Fruit fly (Drosophila melanogaster) whole organism, embryonic: ENCODE results near the gene Cpr62Ba.
A peak's percentile ranks its signal among the peaks of the same experiment; 100 is the strongest.

Source experiments
- Abd-B ChIP-seq: fragments of 200-800 bp; sonication (Bioruptor generic); optimal IDR thresholded peaks from 2 replicates; lab custom pipeline; 2018; ENCODE audit warnings: missing biosample characterization, mild to moderate bottlenecking, missing genetic modification characterization, moderate library complexity
- C15 ChIP-seq: fragments of 200-800 bp; sonication (Bioruptor generic); IDR thresholded peaks from 3 replicates; pipeline ENCODE4 v1.3.6; 2022; ENCODE audit warnings: missing biosample characterization, missing genetic modification characterization
- CG10543 ChIP-seq: fragments of 200-800 bp; sonication (Bioruptor generic); optimal IDR thresholded peaks from 3 replicates; lab custom pipeline; 2017; ENCODE audit warnings: missing biosample characterization, mild to moderate bottlenecking, missing genetic modification characterization, moderate library complexity
- CG11456 ChIP-seq: fragments of 200-800 bp; sonication (Bioruptor generic); IDR thresholded peaks from 3 replicates; pipeline ENCODE4 v1.3.6; 2022; ENCODE audit warnings: missing biosample characterization, missing genetic modification characterization
- CG11695 ChIP-seq: fragments of 200-800 bp; sonication (Bioruptor generic); IDR thresholded peaks from 3 replicates; pipeline ENCODE4 v1.3.6; 2022; ENCODE audit warnings: missing biosample characterization, missing genetic modification characterization
- CG13424 ChIP-seq: fragments of 200-800 bp; sonication (Bioruptor generic); optimal IDR thresholded peaks from 2 replicates; lab custom pipeline; 2019; ENCODE audit warnings: missing biosample characterization, mild to moderate bottlenecking, missing genetic modification characterization, moderate library complexity
- CG14710 ChIP-seq: fragments of 200-800 bp; sonication (Bioruptor generic); optimal IDR thresholded peaks from 3 replicates; lab custom pipeline; 2019; ENCODE audit warnings: missing biosample characterization, mild to moderate bottlenecking, missing genetic modification characterization, moderate library complexity
- CG15601 ChIP-seq: fragments of 200-800 bp; sonication (Bioruptor generic); optimal IDR thresholded peaks from 3 replicates; lab custom pipeline; 2019; ENCODE audit warnings: missing biosample characterization, mild to moderate bottlenecking, missing genetic modification characterization, moderate library complexity
- CG1602 ChIP-seq: fragments of 200-800 bp; sonication (Bioruptor generic); optimal IDR thresholded peaks from 3 replicates; lab custom pipeline; 2016; ENCODE audit warnings: missing biosample characterization, missing genetic modification characterization
- CG16779 ChIP-seq: fragments of 200-800 bp; sonication (Bioruptor generic); IDR thresholded peaks from 2 replicates; pipeline ENCODE4 v1.3.6; 2022; ENCODE audit warnings: missing biosample characterization, missing genetic modification characterization
- CG16813 ChIP-seq: fragments of 200-800 bp; sonication (Bioruptor generic); IDR thresholded peaks from 3 replicates; pipeline ENCODE4 v1.3.6; 2022; ENCODE audit warnings: missing biosample characterization, missing genetic modification characterization; ENCODE audit not compliant: partially characterized antibody
- CG30403 ChIP-seq: fragments of 200-800 bp; sonication (Bioruptor generic); optimal IDR thresholded peaks from 3 replicates; lab custom pipeline; 2016; ENCODE audit warnings: missing biosample characterization, missing genetic modification characterization
- CG3838 ChIP-seq: fragments of 200-800 bp; sonication (Bioruptor generic); optimal IDR thresholded peaks from 3 replicates; lab custom pipeline; 2016; ENCODE audit warnings: missing biosample characterization, missing genetic modification characterization
- CG4328 ChIP-seq: fragments of 200-800 bp; sonication (Bioruptor generic); optimal IDR thresholded peaks from 3 replicates; lab custom pipeline; 2017; ENCODE audit warnings: missing biosample characterization, missing genetic modification reagents, missing genetic modification characterization
- CG43689 ChIP-seq: fragments of 200-800 bp; sonication (Bioruptor generic); IDR thresholded peaks from 2 replicates; pipeline ENCODE4 v1.3.6; 2022; ENCODE audit warnings: missing biosample characterization, missing genetic modification characterization
- CG4424 ChIP-seq: fragments of 200-800 bp; sonication (Bioruptor generic); optimal IDR thresholded peaks from 3 replicates; lab custom pipeline; 2016; ENCODE audit warnings: missing biosample characterization, missing genetic modification characterization
- CG6683 ChIP-seq: fragments of 200-800 bp; sonication (Bioruptor generic); optimal IDR thresholded peaks from 2 replicates; lab custom pipeline; 2017; ENCODE audit warnings: missing biosample characterization, mild to moderate bottlenecking, missing genetic modification characterization, missing genetic modification reagents
- CG7786 ChIP-seq: fragments of 200-800 bp; sonication (Bioruptor generic); optimal IDR thresholded peaks from 2 replicates; lab custom pipeline; 2016; ENCODE audit warnings: missing biosample characterization, missing genetic modification characterization
- CG7963 ChIP-seq: fragments of 200-800 bp; sonication (Bioruptor generic); IDR thresholded peaks from 3 replicates; pipeline ENCODE4 v1.3.6; 2022; ENCODE audit warnings: missing biosample characterization, missing genetic modification characterization; ENCODE audit not compliant: partially characterized antibody
- CG9215 ChIP-seq: fragments of 200-800 bp; sonication (Bioruptor generic); IDR thresholded peaks from 2 replicates; pipeline ENCODE4 v1.3.6; 2022; ENCODE audit warnings: missing biosample characterization, missing genetic modification characterization
- CG9797 ChIP-seq: fragments of 200-800 bp; sonication (Bioruptor generic); optimal IDR thresholded peaks from 3 replicates; lab custom pipeline; 2018; ENCODE audit warnings: missing biosample characterization, mild to moderate bottlenecking, missing genetic modification characterization
- Camta ChIP-seq: fragments of 200-800 bp; sonication (Bioruptor generic); optimal IDR thresholded peaks from 2 replicates; lab custom pipeline; 2016; ENCODE audit warnings: missing biosample characterization, missing genetic modification characterization
- Doc3 ChIP-seq: fragments of 200-800 bp; sonication (Bioruptor generic); IDR thresholded peaks from 3 replicates; pipeline ENCODE4 v1.3.6; 2022; ENCODE audit warnings: missing biosample characterization, missing genetic modification characterization; ENCODE audit not compliant: partially characterized antibody
- Dref ChIP-seq: fragments of 200-800 bp; sonication (Bioruptor generic); IDR thresholded peaks from 2 replicates; pipeline ENCODE4 v1.3.6; 2022; ENCODE audit warnings: missing biosample characterization, missing genetic modification characterization
- Elba2 ChIP-seq: fragments of 200-800 bp; sonication (Bioruptor generic); optimal IDR thresholded peaks from 3 replicates; lab custom pipeline; 2016; ENCODE audit warnings: missing biosample characterization, missing genetic modification characterization
- Gug ChIP-seq: fragments of 200-800 bp; sonication (Bioruptor generic); IDR thresholded peaks from 4 replicates; pipeline ENCODE4 v1.3.6; 2022; ENCODE audit warnings: missing biosample characterization, missing genetic modification characterization
- H2.0 ChIP-seq: fragments of 200-800 bp; sonication (Bioruptor generic); IDR thresholded peaks from 2 replicates; pipeline ENCODE4 v1.3.6; 2022; ENCODE audit warnings: missing biosample characterization, missing genetic modification characterization
- HLHmδ ChIP-seq: fragments of 200-800 bp; sonication (Bioruptor generic); optimal IDR thresholded peaks from 2 replicates; lab custom pipeline; 2018; ENCODE audit warnings: missing biosample characterization, mild to moderate bottlenecking, missing genetic modification characterization, moderate library complexity
- Hmx ChIP-seq: fragments of 200-800 bp; sonication (Bioruptor generic); optimal IDR thresholded peaks from 2 replicates; lab custom pipeline; 2016; ENCODE audit warnings: missing biosample characterization, missing genetic modification characterization
- Hr39 ChIP-seq: fragments of >200 bp; optimal IDR thresholded peaks from 2 replicates; lab custom pipeline; 2017
- Mad ChIP-seq: fragments of 200-800 bp; sonication (Bioruptor generic); optimal IDR thresholded peaks from 2 replicates; lab custom pipeline; 2016; ENCODE audit warnings: missing biosample characterization, missing genetic modification characterization
- Scr ChIP-seq: fragments of 200-800 bp; sonication (Bioruptor generic); IDR thresholded peaks from 2 replicates; pipeline ENCODE4 v1.3.6; 2022; ENCODE audit warnings: missing biosample characterization, missing genetic modification characterization; ENCODE audit not compliant: partially characterized antibody
- Tbp ChIP-seq: fragments of >200 bp; optimal IDR thresholded peaks from 2 replicates; lab custom pipeline; 2018; ENCODE audit warnings: missing biosample characterization, missing genetic modification characterization
- al ChIP-seq: fragments of 200-800 bp; sonication (Bioruptor generic); IDR thresholded peaks from 2 replicates; pipeline ENCODE4 v1.3.6; 2022; ENCODE audit warnings: missing biosample characterization, missing genetic modification characterization
- aop ChIP-seq: fragments of 200-800 bp; sonication (Bioruptor generic); IDR thresholded peaks from 2 replicates; pipeline ENCODE4 v1.3.6; 2022; ENCODE audit warnings: missing biosample characterization, missing genetic modification characterization
- bigmax ChIP-seq: fragments of 200-800 bp; sonication (Bioruptor generic); optimal IDR thresholded peaks from 2 replicates; lab custom pipeline; 2018; ENCODE audit warnings: missing biosample characterization, mild to moderate bottlenecking, missing genetic modification characterization
- chinmo ChIP-seq: fragments of 200-800 bp; sonication (Bioruptor generic); IDR thresholded peaks from 4 replicates; pipeline ENCODE4 v1.3.6; 2022; ENCODE audit warnings: missing biosample characterization, missing genetic modification characterization; ENCODE audit not compliant: partially characterized antibody
- chm ChIP-seq: fragments of 200-800 bp; sonication (Bioruptor generic); IDR thresholded peaks from 2 replicates; pipeline ENCODE4 v1.3.6; 2022; ENCODE audit warnings: missing biosample characterization, missing genetic modification characterization
- dmrt11E ChIP-seq: fragments of 200-800 bp; sonication (Bioruptor generic); optimal IDR thresholded peaks from 3 replicates; lab custom pipeline; 2018; ENCODE audit warnings: missing biosample characterization, mild to moderate bottlenecking, missing genetic modification characterization, moderate library complexity
- ems ChIP-seq: fragments of 200-800 bp; sonication (Bioruptor generic); optimal IDR thresholded peaks from 3 replicates; lab custom pipeline; 2016; ENCODE audit warnings: missing biosample characterization, missing genetic modification characterization
- eve ChIP-seq, 2 experiments: fragments of >200 bp; optimal IDR thresholded peaks; 2 replicates each; lab custom pipeline; 2017; ENCODE audit warnings: missing biosample characterization in 2 of 2, missing genetic modification characterization in 2 of 2
- fru ChIP-seq: fragments of >200 bp; optimal IDR thresholded peaks from 2 replicates; lab custom pipeline; 2017
- fu2 ChIP-seq: fragments of 200-800 bp; sonication (Bioruptor generic); optimal IDR thresholded peaks from 2 replicates; lab custom pipeline; 2016; ENCODE audit warnings: missing biosample characterization, missing genetic modification characterization
- jing ChIP-seq: fragments of 200-800 bp; sonication (Bioruptor generic); optimal IDR thresholded peaks from 2 replicates; lab custom pipeline; 2018; ENCODE audit warnings: missing biosample characterization, mild to moderate bottlenecking, missing genetic modification characterization
- pfk ChIP-seq: fragments of 200-800 bp; sonication (Bioruptor generic); optimal IDR thresholded peaks from 2 replicates; lab custom pipeline; 2018; ENCODE audit warnings: missing biosample characterization, mild to moderate bottlenecking, missing genetic modification characterization, moderate library complexity
- rib ChIP-seq: fragments of 200-800 bp; sonication (Bioruptor generic); IDR thresholded peaks from 2 replicates; pipeline ENCODE4 v1.3.6; 2022; ENCODE audit warnings: missing biosample characterization, missing genetic modification characterization
- seq ChIP-seq: fragments of 200-800 bp; sonication (Bioruptor generic); IDR thresholded peaks from 2 replicates; pipeline ENCODE4 v1.3.6; 2022; ENCODE audit warnings: missing biosample characterization, missing genetic modification characterization
- sima ChIP-seq: fragments of 200-800 bp; sonication (Bioruptor generic); optimal IDR thresholded peaks from 2 replicates; lab custom pipeline; 2016; ENCODE audit warnings: missing biosample characterization, missing genetic modification characterization
- vvl ChIP-seq: fragments of 200-800 bp; sonication (Bioruptor generic); IDR thresholded peaks from 2 replicates; pipeline ENCODE4 v1.3.6; 2022; ENCODE audit warnings: missing biosample characterization, missing genetic modification characterization
- wdn ChIP-seq: fragments of 200-800 bp; sonication (Bioruptor generic); IDR thresholded peaks from 2 replicates; pipeline ENCODE4 v1.3.6; 2022; ENCODE audit warnings: missing biosample characterization, missing genetic modification characterization
- wek ChIP-seq: fragments of 200-800 bp; sonication (Bioruptor generic); optimal IDR thresholded peaks from 3 replicates; lab custom pipeline; 2018; ENCODE audit warnings: missing biosample characterization, mild to moderate bottlenecking, missing genetic modification characterization, moderate library complexity
- zen ChIP-seq: fragments of 200-800 bp; sonication (Bioruptor generic); optimal IDR thresholded peaks from 3 replicates; lab custom pipeline; 2018; ENCODE audit warnings: missing biosample characterization, mild to moderate bottlenecking, missing genetic modification characterization, moderate library complexity

The Cpr62Ba gene

DNA sequence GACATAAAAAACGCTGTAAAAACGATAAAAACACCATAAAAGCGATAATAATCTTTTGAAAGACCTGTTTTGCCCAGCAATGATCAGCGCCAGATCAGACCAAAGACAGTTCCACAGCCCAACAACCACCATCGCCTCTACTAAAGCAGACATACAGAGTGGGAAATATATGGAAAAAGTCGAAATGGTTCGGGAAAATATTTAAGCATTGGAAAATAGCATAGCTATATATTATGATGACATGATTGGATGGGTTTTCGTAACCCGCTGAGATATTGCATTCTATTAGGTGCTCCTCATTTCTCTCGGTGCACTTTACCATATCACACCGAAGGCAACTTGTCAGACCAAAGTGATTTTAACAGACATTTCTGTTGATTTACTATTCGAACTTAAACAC is 23.0 kb downstream of the Cpr62Ba start (continued):
- TF ChIP-seq dmrt11E (tag; lab: Kevin White, UChicago), result peak; percentile 72
- TF ChIP-seq ems, result peak; percentile 87
- peak; percentile 92 for TF ChIP-seq al (GFP tag; lab: Robert Waterston, UW)
- TF ChIP-seq zen (tag; lab: Kevin White, UChicago), result peak; percentile 53
- no peak for TF ChIP-seq Dref (GFP tag; lab: Robert Waterston, UW)
- TF ChIP-seq CG16813, result no peak
- TF ChIP-seq CG9215 (GFP tag; lab: Robert Waterston, UW), result peak; percentile 82
- peak; percentile 65 for TF ChIP-seq CG15601 (tag; lab: Kevin White, UChicago)
- TF ChIP-seq wdn (GFP tag; lab: Robert Waterston, UW), result peak; percentile 86
- peak; percentile 73 for TF ChIP-seq CG1602 (GFP tag; lab: Kevin White, UChicago)
- no peak for TF ChIP-seq Doc3 (GFP tag; lab: Robert Waterston, UW)
- no peak for TF ChIP-seq CG4328
- TF ChIP-seq Abd-B (GFP tag; lab: Kevin White, UChicago), result peak; percentile 90
- TF ChIP-seq Hmx, result no peak
- peak; percentile 95 for TF ChIP-seq CG11456
- TF ChIP-seq Hr39 (lab: Kevin White, UChicago), result no peak
- TF ChIP-seq sima (GFP tag; lab: Kevin White, UChicago), result peak; percentile 68
- TF ChIP-seq chinmo (GFP tag; lab: Robert Waterston, UW), result 0 out of 4 replicates have a peak, but pooled peaks have one; percentile 20
- no peak for TF ChIP-seq Tbp (GFP tag; lab: Kevin White, UChicago)
- peak; percentile 2 for TF ChIP-seq bigmax (GFP tag; lab: Kevin White, UChicago)
- no peak for TF ChIP-seq HLHmδ
- 0 out of 2 replicates have a peak, but pooled peaks have one; percentile 61 for TF ChIP-seq aop (GFP tag; lab: Robert Waterston, UW)
- TF ChIP-seq CG7963 (GFP tag; lab: Robert Waterston, UW), result no peak
- peak; percentile 91 for TF ChIP-seq CG4424
- TF ChIP-seq CG9797 (GFP tag; lab: Kevin White, UChicago), result peak; percentile 1
- TF ChIP-seq CG14710, result peak; percentile 61
- peak; percentile 88 for TF ChIP-seq CG13424 (tag; lab: Kevin White, UChicago)
- TF ChIP-seq Gug, result peak; percentile 91
- peak; percentile 88 for TF ChIP-seq CG16779 (GFP tag; lab: Robert Waterston, UW)
- TF ChIP-seq CG3838 (GFP tag; lab: Kevin White, UChicago), result peak; percentile 64
- peak; percentile 75 for TF ChIP-seq wek (GFP tag; lab: Kevin White, UChicago)
- TF ChIP-seq CG43689 (GFP tag; lab: Robert Waterston, UW), result peak; percentile 75
- peak; percentile 70 for TF ChIP-seq CG6683 (GFP tag; lab: Kevin White, UChicago)
- peak; percentile 91 for TF ChIP-seq chm (GFP tag; lab: Robert Waterston, UW)
- TF ChIP-seq Scr (GFP tag; lab: Robert Waterston, UW), result no peak
- TF ChIP-seq rib (GFP tag; lab: Robert Waterston, UW), result peak; percentile 87
- TF ChIP-seq Camta, result peak; percentile 86
- no peak for TF ChIP-seq Elba2
- peak; percentile 92 for TF ChIP-seq H2.0 (GFP tag; lab: Robert Waterston, UW)
- TF ChIP-seq CG10543 (GFP tag; lab: Kevin White, UChicago), result peak; percentile 19
- TF ChIP-seq eve (GFP tag; optimal IDR thresholded peaks at IDR 0.05; lab: Kevin White, UChicago), result no peak
- TF ChIP-seq seq (GFP tag; lab: Robert Waterston, UW), result peak; percentile 91
- peak; percentile 78 for TF ChIP-seq fu2 (GFP tag; lab: Kevin White, UChicago)
- no peak for TF ChIP-seq fru
- TF ChIP-seq vvl (GFP tag; lab: Robert Waterston, UW), result peak; percentile 94
- no peak for TF ChIP-seq pfk (GFP tag; lab: Kevin White, UChicago)
- peak; percentile 88 for TF ChIP-seq CG30403 (GFP tag; lab: Kevin White, UChicago)
- peak; percentile 85 for TF ChIP-seq CG7786 (GFP tag; lab: Kevin White, UChicago)
- TF ChIP-seq jing (GFP tag; lab: Kevin White, UChicago), result peak; percentile 73
- peak; percentile 92 for TF ChIP-seq CG11695
- peak; percentile 80; the same call in 2 of the 3 replicates for TF ChIP-seq C15 (GFP tag; lab: Robert Waterston, UW)
- TF ChIP-seq Mad, result peak; percentile 76
